Worm (Caenorhabditis elegans) whole organism, late embryonic: ENCODE data around the gene symk-1.

Experiments
- C38D4.7 ChIP-seq: fragments of 200-800 bp; sonication (Bioruptor generic); optimal IDR thresholded peaks from 2 replicates; lab custom pipeline; 2018; ENCODE audit warnings: mild to moderate bottlenecking, missing genetic modification characterization, moderate library complexity, missing compliant biosample characterization
- F13H6.1 ChIP-seq: sonication (generic microtip); optimal IDR thresholded peaks from 2 replicates; lab custom pipeline; 2016; ENCODE audit warnings: missing genetic modification characterization, missing compliant biosample characterization
- K02D7.2 ChIP-seq: sonication (generic microtip); optimal IDR thresholded peaks from 2 replicates; lab custom pipeline; 2017; ENCODE audit warnings: mild to moderate bottlenecking, missing genetic modification characterization, missing compliant biosample characterization
- K09A11.1 ChIP-seq: sonication (generic microtip); optimal IDR thresholded peaks from 2 replicates; lab custom pipeline; 2017; ENCODE audit warnings: antibody characterized with exemption, mild to moderate bottlenecking, missing genetic modification characterization, missing compliant biosample characterization; ENCODE audit not compliant: insufficient read depth
- ahr-1 ChIP-seq: sonication (generic microtip); optimal IDR thresholded peaks from 2 replicates; lab custom pipeline; 2016; ENCODE audit warnings: missing genetic modification characterization, missing compliant biosample characterization
- ceh-14 ChIP-seq: sonication (generic microtip); optimal IDR thresholded peaks from 2 replicates; lab custom pipeline; 2016; ENCODE audit warnings: missing genotype, missing genetic modification characterization, missing compliant biosample characterization
- ceh-18 ChIP-seq: sonication (generic microtip); optimal IDR thresholded peaks from 2 replicates; lab custom pipeline; 2016; ENCODE audit warnings: missing genetic modification characterization, missing compliant biosample characterization
- ceh-19 ChIP-seq: fragments of 200-800 bp; sonication (Bioruptor generic); optimal IDR thresholded peaks from 2 replicates; lab custom pipeline; 2018; ENCODE audit warnings: mild to moderate bottlenecking, missing genetic modification characterization, missing compliant biosample characterization
- ceh-22 ChIP-seq: sonication (generic microtip); optimal IDR thresholded peaks from 2 replicates; lab custom pipeline; 2017; ENCODE audit warnings: missing biosample characterization, missing genetic modification characterization
- ceh-31 ChIP-seq: sonication (generic microtip); optimal IDR thresholded peaks from 2 replicates; lab custom pipeline; 2016; ENCODE audit warnings: missing genetic modification characterization, missing compliant biosample characterization
- ceh-34 ChIP-seq: sonication (generic microtip); optimal IDR thresholded peaks from 2 replicates; lab custom pipeline; 2016; ENCODE audit warnings: mild to moderate bottlenecking, missing genetic modification characterization, missing compliant biosample characterization
- ceh-45 ChIP-seq: fragments of 200-800 bp; sonication (Bioruptor generic); IDR thresholded peaks from 2 replicates; pipeline ENCODE4 v1.3.6; 2022; ENCODE audit warnings: missing genetic modification reagents, missing genetic modification characterization, missing compliant biosample characterization
- ceh-48 ChIP-seq: sonication (generic microtip); optimal IDR thresholded peaks from 2 replicates; lab custom pipeline; 2016; ENCODE audit warnings: missing genetic modification characterization, inconsistent platforms, missing compliant biosample characterization
- ceh-6 ChIP-seq: fragments of 200-800 bp; sonication (Bioruptor generic); optimal IDR thresholded peaks from 2 replicates; lab custom pipeline; 2018; ENCODE audit warnings: mild to moderate bottlenecking, missing genetic modification characterization, missing compliant biosample characterization
- che-1 ChIP-seq: sonication (generic microtip); optimal IDR thresholded peaks from 2 replicates; lab custom pipeline; 2016; ENCODE audit warnings: mild to moderate bottlenecking, missing genetic modification characterization, missing compliant biosample characterization
- dmd-4 ChIP-seq: sonication (generic microtip); optimal IDR thresholded peaks from 2 replicates; lab custom pipeline; 2016; ENCODE audit warnings: borderline replicate concordance, missing genetic modification characterization, missing compliant biosample characterization
- dve-1 ChIP-seq: sonication (generic microtip); optimal IDR thresholded peaks from 2 replicates; lab custom pipeline; 2017; ENCODE audit warnings: antibody characterized with exemption, mild to moderate bottlenecking, missing genetic modification characterization, missing compliant biosample characterization
- elt-2 ChIP-seq: sonication (generic microtip); optimal IDR thresholded peaks from 2 replicates; lab custom pipeline; 2016; ENCODE audit warnings: missing genetic modification reagents, missing genetic modification characterization, missing compliant biosample characterization
- eyg-1 ChIP-seq: sonication (generic microtip); optimal IDR thresholded peaks from 2 replicates; lab custom pipeline; 2016; ENCODE audit warnings: missing genotype, missing genetic modification characterization, missing compliant biosample characterization
- fax-1 ChIP-seq: sonication (generic microtip); optimal IDR thresholded peaks from 2 replicates; lab custom pipeline; 2016; ENCODE audit warnings: missing genotype, missing genetic modification characterization, missing compliant biosample characterization
- gmeb-2 ChIP-seq: sonication (generic microtip); optimal IDR thresholded peaks from 2 replicates; lab custom pipeline; 2016; ENCODE audit warnings: missing genetic modification characterization, inconsistent platforms, missing compliant biosample characterization
- hlh-15 ChIP-seq: sonication (generic microtip); optimal IDR thresholded peaks from 2 replicates; lab custom pipeline; 2016; ENCODE audit warnings: missing genetic modification characterization, missing compliant biosample characterization
- hlh-8 ChIP-seq: sonication (generic microtip); optimal IDR thresholded peaks from 2 replicates; lab custom pipeline; 2016; ENCODE audit warnings: missing genotype, missing genetic modification characterization, missing compliant biosample characterization
- lim-6 ChIP-seq: sonication (generic microtip); optimal IDR thresholded peaks from 2 replicates; lab custom pipeline; 2016; ENCODE audit warnings: missing genetic modification characterization, missing compliant biosample characterization
- lin-11 ChIP-seq: fragments of 200-800 bp; sonication (Bioruptor generic); optimal IDR thresholded peaks from 2 replicates; lab custom pipeline; 2018; ENCODE audit warnings: mild to moderate bottlenecking, missing genetic modification characterization, missing compliant biosample characterization
- mec-3 ChIP-seq: sonication (generic microtip); optimal IDR thresholded peaks from 2 replicates; lab custom pipeline; 2016; ENCODE audit warnings: borderline replicate concordance, missing genetic modification characterization, missing compliant biosample characterization
- nfya-1 ChIP-seq: sonication (generic microtip); optimal IDR thresholded peaks from 2 replicates; lab custom pipeline; 2017; ENCODE audit warnings: missing genetic modification characterization, mild to moderate bottlenecking, missing compliant biosample characterization, antibody characterized with exemption, moderate library complexity
- pax-1 ChIP-seq: fragments of 150-350 bp; optimal IDR thresholded peaks from 2 replicates; lab custom pipeline; 2014; ENCODE audit warnings: missing biosample characterization, missing genetic modification characterization
- pha-4 ChIP-seq: fragments of 150-350 bp; optimal IDR thresholded peaks from 2 replicates; lab custom pipeline; 2018; ENCODE audit warnings: missing biosample characterization, missing genetic modification reagents, missing genetic modification characterization
- pros-1 ChIP-seq: fragments of 150-350 bp; optimal IDR thresholded peaks from 2 replicates; lab custom pipeline; 2014; ENCODE audit warnings: missing biosample characterization, missing genetic modification reagents, missing genetic modification characterization
- ref-2 ChIP-seq: sonication (generic microtip); optimal IDR thresholded peaks from 2 replicates; lab custom pipeline; 2016; ENCODE audit warnings: missing genetic modification characterization, missing compliant biosample characterization
- rnt-1 ChIP-seq: sonication (generic microtip); optimal IDR thresholded peaks from 2 replicates; lab custom pipeline; 2016; ENCODE audit warnings: missing genetic modification characterization, missing compliant biosample characterization
- sdc-2 ChIP-seq: sonication (generic microtip); optimal IDR thresholded peaks from 2 replicates; lab custom pipeline; 2016; ENCODE audit warnings: missing genotype, missing genetic modification characterization, missing compliant biosample characterization
- syd-9 ChIP-seq: sonication (generic microtip); optimal IDR thresholded peaks from 2 replicates; lab custom pipeline; 2016; ENCODE audit warnings: mild to moderate bottlenecking, missing genetic modification characterization, moderate library complexity, missing compliant biosample characterization
- tbx-2 ChIP-seq: sonication (generic microtip); optimal IDR thresholded peaks from 2 replicates; lab custom pipeline; 2016; ENCODE audit warnings: missing genetic modification characterization, missing compliant biosample characterization
- unc-3 ChIP-seq, 2 experiments: fragments of 200-800 bp in 1 of 2; sonication (Bioruptor generic) in 1 of 2; sonication (generic microtip) in 1 of 2; conservative IDR thresholded peaks in 1 of 2; optimal IDR thresholded peaks in 1 of 2; 2 replicates each; pipeline versions ENCODE4 v1.3.6 to Lab custom; 2016 to 2022; ENCODE audit warnings: missing compliant biosample characterization in 2 of 2, missing genetic modification characterization in 2 of 2, missing genetic modification reagents in 1 of 2
- unc-42 ChIP-seq: sonication (generic microtip); optimal IDR thresholded peaks from 2 replicates; lab custom pipeline; 2016; ENCODE audit warnings: missing genotype, missing genetic modification characterization, missing compliant biosample characterization
- unc-55 ChIP-seq: sonication (generic microtip); optimal IDR thresholded peaks from 2 replicates; lab custom pipeline; 2017; ENCODE audit warnings: missing biosample characterization, missing genetic modification reagents, missing genetic modification characterization
- unc-86 ChIP-seq: sonication (generic microtip); optimal IDR thresholded peaks from 2 replicates; lab custom pipeline; 2016; ENCODE audit warnings: missing genetic modification characterization, missing compliant biosample characterization
- zip-5 ChIP-seq: sonication (generic microtip); optimal IDR thresholded peaks from 2 replicates; lab custom pipeline; 2016; ENCODE audit warnings: missing genetic modification characterization, missing compliant biosample characterization
- ztf-16 ChIP-seq: sonication (generic microtip); optimal IDR thresholded peaks from 2 replicates; lab custom pipeline; 2017; ENCODE audit warnings: missing genetic modification characterization, missing compliant biosample characterization

The symk-1 gene

DNA sequence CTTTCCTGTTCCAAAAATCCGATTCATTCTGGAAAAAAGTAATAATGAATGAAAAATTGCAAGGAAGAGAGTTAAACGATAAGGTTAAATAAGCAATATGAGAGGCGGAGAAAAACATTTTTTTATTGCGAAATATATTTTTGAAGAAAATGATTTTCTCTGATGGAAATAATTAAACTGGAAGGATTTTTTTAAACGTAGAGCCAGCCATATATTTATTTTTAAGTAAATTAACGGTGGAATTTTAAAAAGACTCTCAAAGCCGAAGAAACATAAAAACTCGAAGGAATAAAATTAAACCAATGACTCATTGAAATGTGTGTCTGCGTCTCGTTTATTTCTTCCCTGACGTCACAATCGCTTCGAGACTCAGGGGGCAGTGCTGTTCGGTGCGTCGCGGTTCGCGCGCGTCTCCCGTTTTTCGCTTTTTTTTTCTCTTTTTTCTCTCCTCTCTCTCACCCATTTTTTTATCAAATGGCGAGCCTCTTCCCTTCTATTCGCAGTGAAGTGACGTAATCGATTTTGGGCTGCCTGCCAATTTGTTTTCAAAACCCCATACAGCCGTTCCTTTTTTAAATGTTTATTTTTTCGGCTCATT lies 36.1 kb downstream of the symk-1 start, which contains the start of gene vps-60 (continued):
- TF ChIP-seq mec-3 (tag; lab: Kevin White, UChicago): no peak
- peak; percentile 76 for TF ChIP-seq tbx-2 (tag; lab: Kevin White, UChicago)
- TF ChIP-seq gmeb-2: no peak
- peak; percentile 32 for TF ChIP-seq sdc-2
- TF ChIP-seq ceh-48 (tag; lab: Kevin White, UChicago): no peak
- TF ChIP-seq unc-42 (tag; lab: Kevin White, UChicago): peak; percentile 88
- TF ChIP-seq nfya-1 (tag; lab: Kevin White, UChicago): peak; percentile 90
- TF ChIP-seq eyg-1 (tag; lab: Kevin White, UChicago): no peak
- no peak for TF ChIP-seq lim-6 (tag; lab: Kevin White, UChicago)
- TF ChIP-seq unc-86 (tag; lab: Kevin White, UChicago): peak; percentile 9
- peak; percentile 80 for TF ChIP-seq elt-2
- TF ChIP-seq ceh-14 (tag; lab: Kevin White, UChicago): peak; percentile 82
- no peak for TF ChIP-seq ahr-1
- no peak for TF ChIP-seq zip-5
- no peak for TF ChIP-seq K09A11.1 (tag; lab: Kevin White, UChicago)
- peak; percentile 9 for TF ChIP-seq pax-1 (tag; lab: Kevin White, UChicago)
- no peak for TF ChIP-seq ceh-6 (GFP tag; lab: Kevin White, UChicago)
- TF ChIP-seq lin-11 (tag; lab: Kevin White, UChicago): no peak
- TF ChIP-seq ceh-22: no peak
- no peak for TF ChIP-seq ceh-19 (GFP tag; lab: Kevin White, UChicago)
- TF ChIP-seq, all 69 proteins: peak for 21

DNA sequence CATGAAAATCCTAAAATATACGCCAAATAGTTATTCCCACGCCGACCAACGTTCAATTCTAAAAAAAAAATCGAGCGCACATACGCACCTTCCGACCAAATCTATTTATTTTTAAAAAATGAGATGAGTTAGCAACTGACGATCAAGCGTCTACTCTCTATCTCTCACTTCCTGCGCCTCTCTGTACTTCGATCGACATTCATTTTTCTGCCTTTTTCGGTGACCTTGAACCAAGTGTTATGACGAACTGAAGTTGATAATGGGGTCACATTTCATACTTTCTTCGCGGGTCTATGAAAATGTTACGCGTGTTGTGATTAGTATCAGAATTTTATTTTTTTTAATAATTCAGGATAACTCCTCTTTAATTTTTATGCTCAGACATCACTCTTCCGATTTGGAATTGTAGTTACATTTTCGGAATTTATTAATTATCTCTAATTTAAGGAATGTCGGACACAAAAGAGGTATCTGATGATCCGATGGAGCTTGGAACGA lies 37.3 kb downstream of the symk-1 start, which contains the start of gene smk-1:
TSS of gene smk-1 (plus strand) at position 448 of the 498 bp plus-strand sequence.
- TF ChIP-seq unc-42 (tag; lab: Kevin White, UChicago): no peak
- TF ChIP-seq ztf-16 (tag; lab: Kevin White, UChicago): no peak
- TF ChIP-seq ceh-18 (tag; lab: Kevin White, UChicago): no peak
- TF ChIP-seq rnt-1 (tag; lab: Kevin White, UChicago): no peak
- no peak for TF ChIP-seq unc-55 (GFP tag; lab: Kevin White, UChicago)
- no peak for TF ChIP-seq syd-9 (tag; lab: Kevin White, UChicago)
- TF ChIP-seq ceh-19 (GFP tag; lab: Kevin White, UChicago): no peak
- TF ChIP-seq ceh-31 (tag; lab: Kevin White, UChicago): no peak
- TF ChIP-seq hlh-15 (tag; lab: Kevin White, UChicago): no peak
- TF ChIP-seq tbx-2 (tag; lab: Kevin White, UChicago): no peak
- TF ChIP-seq ref-2 (tag; lab: Kevin White, UChicago): no peak
- TF ChIP-seq C38D4.7 (GFP tag; lab: Kevin White, UChicago): no peak
- no peak for TF ChIP-seq che-1
- TF ChIP-seq lin-11 (tag; lab: Kevin White, UChicago): no peak

DNA sequence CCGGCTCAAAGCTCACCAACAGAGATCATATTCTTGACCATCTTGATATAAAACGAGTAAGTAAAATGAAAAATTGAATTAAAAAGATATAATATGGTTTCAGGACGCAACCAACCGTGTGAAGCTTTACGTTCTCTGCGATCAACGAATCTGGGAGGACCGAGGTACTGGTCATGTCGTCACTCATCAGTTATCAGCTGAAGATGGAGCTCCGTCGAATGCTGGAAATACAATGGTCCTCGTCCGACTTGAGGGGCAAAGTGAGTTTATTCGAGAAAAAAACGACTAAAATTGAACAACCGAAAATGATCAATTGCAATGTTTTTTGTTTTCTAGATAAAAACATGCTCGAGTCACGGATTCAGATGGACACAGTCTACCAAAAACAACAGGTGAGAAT lies 38.4 kb downstream of the symk-1 start:
- TF ChIP-seq K02D7.2 (tag; lab: Kevin White, UChicago) (no peak), fax-1 (tag; lab: Kevin White, UChicago) (no peak), zip-5 (no peak), ceh-34 (tag; lab: Kevin White, UChicago) (no peak), gmeb-2 (no peak), dve-1 (tag; lab: Kevin White, UChicago) (no peak), dmd-4 (tag; lab: Kevin White, UChicago) (no peak), unc-3 (GFP tag; conservative IDR thresholded peaks at IDR 0.05; lab: Robert Waterston, UW) (no peak), unc-3 (tag; optimal IDR thresholded peaks at IDR 0.05; lab: Kevin White, UChicago) (no peak), ahr-1 (no peak), ref-2 (tag; lab: Kevin White, UChicago) (no peak), F13H6.1 (tag; lab: Kevin White, UChicago) (no peak), pros-1 (tag; lab: Kevin White, UChicago) (no peak), hlh-8 (tag; lab: Kevin White, UChicago) (no peak), ceh-45 (GFP tag; lab: Robert Waterston, UW) (no peak), pha-4 (tag; lab: Kevin White, UChicago) (no peak)
- TF ChIP-seq, all 69 proteins: peak for 0
